Worm (Caenorhabditis elegans) whole organism, L2 larva: Measurements from ENCODE around the gene puf-6.

Source experiments
- C34F6.9 ChIP-seq: fragments of 150-350 bp; optimal IDR thresholded peaks from 2 replicates; lab custom pipeline; 2014; ENCODE audit warnings: missing biosample characterization, missing genetic modification characterization
- F13H6.1 ChIP-seq: sonication (generic microtip); optimal IDR thresholded peaks from 2 replicates; lab custom pipeline; 2016; ENCODE audit warnings: missing genetic modification characterization, missing compliant biosample characterization
- Y55F3AM.14 ChIP-seq: fragments of 200-800 bp; sonication (Bioruptor generic); optimal IDR thresholded peaks from 2 replicates; lab custom pipeline; 2018; ENCODE audit warnings: mild to moderate bottlenecking, missing genetic modification characterization, missing compliant biosample characterization
- alr-1 ChIP-seq: fragments of 150-350 bp; optimal IDR thresholded peaks from 2 replicates; lab custom pipeline; 2014; ENCODE audit warnings: missing biosample characterization, missing genetic modification characterization
- ama-1 ChIP-seq: fragments of 150-350 bp; optimal IDR thresholded peaks from 2 replicates; lab custom pipeline; 2018; ENCODE audit warnings: inconsistent platforms
- ceh-16 ChIP-seq: fragments of 150-350 bp; optimal IDR thresholded peaks from 2 replicates; lab custom pipeline; 2014; ENCODE audit warnings: missing biosample characterization, missing genetic modification characterization
- ceh-82 ChIP-seq: fragments of 150-350 bp; optimal IDR thresholded peaks from 2 replicates; lab custom pipeline; 2014; ENCODE audit warnings: missing biosample characterization, missing genetic modification characterization
- crh-2 ChIP-seq: sonication (generic microtip); optimal IDR thresholded peaks from 2 replicates; lab custom pipeline; 2017; ENCODE audit warnings: missing biosample characterization, missing genetic modification characterization
- elt-1 ChIP-seq: fragments of 150-350 bp; optimal IDR thresholded peaks from 2 replicates; lab custom pipeline; 2014; ENCODE audit warnings: missing biosample characterization, missing genetic modification characterization
- elt-3 ChIP-seq: sonication (generic microtip); optimal IDR thresholded peaks from 2 replicates; lab custom pipeline; 2017; ENCODE audit warnings: missing biosample characterization, missing genetic modification characterization
- lin-13 ChIP-seq: fragments of 150-350 bp; optimal IDR thresholded peaks from 2 replicates; lab custom pipeline; 2014; ENCODE audit warnings: missing biosample characterization, missing genetic modification reagents, missing genetic modification characterization
- lsy-2 ChIP-seq, 2 experiments: fragments of 150-350 bp in 1 of 2; sonication (generic microtip) in 1 of 2; optimal IDR thresholded peaks; 2 replicates each; lab custom pipeline; 2014 to 2017; ENCODE audit warnings: missing biosample characterization in 2 of 2, missing genetic modification characterization in 2 of 2
- mab-5 ChIP-seq: fragments of 150-350 bp; optimal IDR thresholded peaks from 2 replicates; lab custom pipeline; 2014; ENCODE audit warnings: missing biosample characterization, missing genetic modification characterization
- mbf-1 ChIP-seq: sonication (generic microtip); optimal IDR thresholded peaks from 2 replicates; lab custom pipeline; 2017; ENCODE audit warnings: missing biosample characterization, missing genetic modification characterization
- mdl-1 ChIP-seq, 2 experiments: fragments of 150-350 bp in 1 of 2; sonication (generic microtip) in 1 of 2; optimal IDR thresholded peaks; 2 replicates each; lab custom pipeline; 2017; ENCODE audit warnings: missing biosample characterization in 2 of 2, missing genetic modification characterization in 2 of 2
- nhr-11 ChIP-seq: fragments of 150-350 bp; optimal IDR thresholded peaks from 2 replicates; lab custom pipeline; 2014; ENCODE audit warnings: missing biosample characterization, missing genetic modification characterization
- nhr-12 ChIP-seq: fragments of 150-350 bp; optimal IDR thresholded peaks from 2 replicates; lab custom pipeline; 2014; ENCODE audit warnings: missing biosample characterization, missing genetic modification characterization
- nhr-129 ChIP-seq: fragments of 150-350 bp; optimal IDR thresholded peaks from 2 replicates; lab custom pipeline; 2014; ENCODE audit warnings: missing biosample characterization, missing genetic modification characterization
- nhr-21 ChIP-seq: fragments of 150-350 bp; optimal IDR thresholded peaks from 2 replicates; lab custom pipeline; 2014; ENCODE audit warnings: missing biosample characterization, missing genetic modification characterization
- nhr-23 ChIP-seq: fragments of 150-350 bp; optimal IDR thresholded peaks from 2 replicates; lab custom pipeline; 2014; ENCODE audit warnings: missing biosample characterization, missing genetic modification reagents, missing genetic modification characterization
- nhr-237 ChIP-seq: fragments of 150-350 bp; optimal IDR thresholded peaks from 2 replicates; lab custom pipeline; 2014; ENCODE audit warnings: missing biosample characterization, missing genetic modification characterization
- nhr-25 ChIP-seq: fragments of 150-350 bp; sonication (generic microtip); optimal IDR thresholded peaks from 3 replicates; lab custom pipeline; 2014; ENCODE audit warnings: missing biosample characterization, missing genetic modification characterization
- nhr-6 ChIP-seq: fragments of 150-350 bp; optimal IDR thresholded peaks from 2 replicates; lab custom pipeline; 2014; ENCODE audit warnings: missing biosample characterization, missing genetic modification characterization
- sem-4 ChIP-seq: fragments of 150-350 bp; optimal IDR thresholded peaks from 2 replicates; lab custom pipeline; 2014; ENCODE audit warnings: missing biosample characterization, missing genetic modification reagents, missing genetic modification characterization
- skn-1 ChIP-seq: sonication (generic microtip); optimal IDR thresholded peaks from 2 replicates; lab custom pipeline; 2017; ENCODE audit warnings: missing biosample characterization, missing genetic modification characterization
- sma-3 ChIP-seq: sonication (generic microtip); optimal IDR thresholded peaks from 2 replicates; lab custom pipeline; 2016; ENCODE audit warnings: missing genetic modification reagents, missing genetic modification characterization, missing compliant biosample characterization
- snpc-4 ChIP-seq: fragments of 150-350 bp; optimal IDR thresholded peaks from 2 replicates; lab custom pipeline; 2014; ENCODE audit warnings: missing biosample characterization, missing genetic modification characterization
- unc-39 ChIP-seq: fragments of 150-350 bp; optimal IDR thresholded peaks from 2 replicates; lab custom pipeline; 2014; ENCODE audit warnings: missing biosample characterization, missing genetic modification characterization
- unc-62 ChIP-seq: fragments of 150-350 bp; optimal IDR thresholded peaks from 2 replicates; lab custom pipeline; 2014; ENCODE audit warnings: missing biosample characterization, missing genetic modification reagents, missing genetic modification characterization
- zag-1 ChIP-seq: fragments of 150-350 bp; optimal IDR thresholded peaks from 2 replicates; lab custom pipeline; 2014; ENCODE audit warnings: missing biosample characterization, missing genetic modification characterization
- ztf-11 ChIP-seq: sonication (generic microtip); optimal IDR thresholded peaks from 2 replicates; lab custom pipeline; 2017; ENCODE audit warnings: missing biosample characterization, missing genetic modification characterization

puf-6 gene

DNA sequence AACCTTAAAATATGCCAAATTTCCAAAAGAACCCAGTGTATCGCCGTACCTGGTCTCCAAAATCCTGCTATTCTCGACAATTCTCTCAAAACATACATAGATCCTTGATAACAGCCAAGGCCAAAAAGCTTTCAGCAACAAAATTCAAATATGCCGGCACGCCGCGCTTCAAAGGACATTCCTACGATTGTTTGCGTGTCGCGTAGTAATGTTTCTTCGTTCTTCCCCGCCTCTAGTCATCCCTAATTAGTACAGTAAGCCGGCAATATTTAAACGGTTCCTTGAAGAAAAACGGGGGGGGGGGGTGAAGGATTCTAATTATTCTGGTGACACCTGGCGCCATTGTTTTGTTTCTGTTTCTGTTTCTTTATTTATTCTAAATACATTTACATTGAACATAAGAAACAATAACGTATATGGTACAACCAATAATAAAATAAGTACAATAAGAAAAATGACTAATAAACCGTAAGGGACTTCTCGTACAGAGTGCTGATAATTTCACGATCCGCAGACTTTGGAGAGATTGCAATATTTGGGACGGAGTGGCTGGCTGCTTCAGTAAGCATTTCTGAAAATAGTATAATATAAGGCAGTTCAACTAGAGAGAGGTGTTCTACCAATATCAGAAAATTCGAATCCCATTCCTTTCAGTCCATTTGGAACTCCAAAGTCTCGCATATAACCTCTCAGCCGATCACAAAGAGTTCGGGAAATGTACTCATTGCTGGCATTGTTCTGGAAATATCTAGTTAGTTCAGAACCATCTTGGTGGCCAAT, 49.0 kb downstream of the puf-6 start:
- TF ChIP-seq skn-1 (tag; lab: Kevin White, UChicago): no peak
- TF ChIP-seq mbf-1: no peak
- TF ChIP-seq nhr-21 (tag; lab: Kevin White, UChicago): peak; percentile 3
- TF ChIP-seq sma-3 (GFP tag; lab: Kevin White, UChicago): peak; percentile 4
- peak; percentile 38 for TF ChIP-seq Y55F3AM.14

DNA sequence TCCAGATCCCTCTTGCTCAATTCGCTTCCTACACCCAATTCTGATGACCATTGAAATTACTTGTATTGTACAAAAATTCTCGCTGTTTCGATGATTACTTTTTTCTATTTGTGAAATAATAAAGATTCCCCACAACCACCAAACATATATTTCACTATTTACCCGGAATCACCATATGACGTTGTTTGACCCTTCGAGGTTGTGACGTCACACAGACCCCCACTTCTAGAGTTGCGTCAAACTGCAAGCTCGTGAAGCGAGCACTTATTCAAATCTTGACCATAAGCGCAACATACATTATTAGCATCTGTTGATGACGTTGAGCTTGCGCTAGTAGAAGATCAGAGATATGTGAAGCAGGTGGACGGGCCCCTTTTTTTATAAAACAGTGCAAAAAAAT, 50.3 kb downstream of the puf-6 start:
- no peak for TF ChIP-seq skn-1 (tag; lab: Kevin White, UChicago)
- no peak for TF ChIP-seq ceh-16
- no peak for TF ChIP-seq mab-5 (tag; lab: Kevin White, UChicago)
- TF ChIP-seq unc-62: no peak
- TF ChIP-seq Y55F3AM.14: no peak
- TF ChIP-seq nhr-11 (tag; lab: Kevin White, UChicago): no peak
- TF ChIP-seq ztf-11: no peak
- TF ChIP-seq nhr-23 (tag; lab: Kevin White, UChicago): no peak
- no peak for TF ChIP-seq nhr-12
- no peak for TF ChIP-seq elt-3 (tag; lab: Kevin White, UChicago)
- TF ChIP-seq sma-3 (GFP tag; lab: Kevin White, UChicago): no peak
- TF ChIP-seq mbf-1: no peak
- no peak for TF ChIP-seq lin-13 (GFP tag; lab: Kevin White, UChicago)
- TF ChIP-seq nhr-237 (tag; lab: Kevin White, UChicago): no peak
- TF ChIP-seq nhr-6 (tag; lab: Kevin White, UChicago): no peak
- TF ChIP-seq crh-2 (tag; lab: Kevin White, UChicago): no peak
- no peak for TF ChIP-seq elt-1
- no peak for TF ChIP-seq nhr-25 (tag; lab: Kevin White, UChicago)

DNA sequence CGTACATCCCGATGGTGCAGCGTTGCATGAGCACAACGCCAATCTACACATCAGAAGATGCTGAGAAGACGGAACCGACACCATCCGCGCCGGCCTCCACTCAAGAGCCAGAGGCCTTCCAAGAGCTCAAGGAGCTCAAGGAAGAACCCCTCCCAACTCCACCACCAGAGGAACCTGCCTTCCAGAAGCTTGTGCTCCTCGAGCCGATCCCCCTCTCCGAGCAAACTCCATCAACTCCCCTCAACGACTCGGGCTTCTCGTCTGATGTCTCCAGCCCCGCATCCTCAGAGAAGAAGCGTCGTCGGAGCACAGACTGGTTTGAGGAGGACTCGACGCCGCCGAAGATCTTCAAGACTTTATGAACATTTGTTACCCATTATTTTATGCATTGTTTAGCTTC, 51.1 kb downstream of the puf-6 start:
- TF ChIP-seq F13H6.1 (tag; lab: Kevin White, UChicago): no peak
- no peak for TF ChIP-seq sem-4
- no peak for TF ChIP-seq unc-62
- TF ChIP-seq ama-1 (lab: Kevin White, UChicago): no peak
- TF ChIP-seq mdl-1 (tag; optimal IDR thresholded peaks at IDR 0.05; lab: Kevin White, UChicago): no peak
- TF ChIP-seq crh-2 (tag; lab: Kevin White, UChicago): no peak
- no peak for TF ChIP-seq nhr-129 (tag; lab: Kevin White, UChicago)
- no peak for TF ChIP-seq nhr-12
- TF ChIP-seq elt-3 (tag; lab: Kevin White, UChicago): no peak
- TF ChIP-seq nhr-25 (tag; lab: Kevin White, UChicago): no peak
- TF ChIP-seq nhr-23 (tag; lab: Kevin White, UChicago): no peak
- no peak for TF ChIP-seq sma-3 (GFP tag; lab: Kevin White, UChicago)
- no peak for TF ChIP-seq nhr-237 (tag; lab: Kevin White, UChicago)
- no peak for TF ChIP-seq skn-1 (tag; lab: Kevin White, UChicago)
- no peak for TF ChIP-seq nhr-11 (tag; lab: Kevin White, UChicago)
- TF ChIP-seq zag-1 (tag; lab: Kevin White, UChicago): no peak
- no peak for TF ChIP-seq ceh-82
- TF ChIP-seq nhr-6 (tag; lab: Kevin White, UChicago): no peak
- no peak for TF ChIP-seq lsy-2 (tag; optimal IDR thresholded peaks at IDR 0.05; lab: Kevin White, UChicago)
- TF ChIP-seq Y55F3AM.14: no peak

DNA sequence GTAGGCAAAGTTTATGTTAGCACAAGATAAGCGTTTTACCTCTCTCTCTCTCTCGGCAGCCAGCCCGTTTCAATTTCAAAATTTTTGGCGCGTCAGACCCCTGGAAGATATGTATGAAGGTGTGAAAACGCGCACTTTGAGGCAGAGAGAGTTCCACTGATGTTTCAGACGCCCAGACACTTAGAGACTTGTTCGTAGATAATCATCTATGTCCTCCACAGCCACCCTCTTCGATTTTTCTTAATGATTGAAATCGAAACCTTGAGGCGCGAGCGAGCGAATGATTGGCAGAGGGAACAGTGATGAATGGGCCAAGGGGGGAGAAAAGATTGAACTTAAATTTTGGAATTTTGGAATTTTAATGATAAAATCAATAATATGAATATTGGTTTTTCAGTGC, 51.7 kb downstream of the puf-6 start:
- TF ChIP-seq snpc-4 (tag; lab: Kevin White, UChicago) (no peak), nhr-25 (tag; lab: Kevin White, UChicago) (peak; percentile 41), ceh-16 (peak; percentile 92)

DNA sequence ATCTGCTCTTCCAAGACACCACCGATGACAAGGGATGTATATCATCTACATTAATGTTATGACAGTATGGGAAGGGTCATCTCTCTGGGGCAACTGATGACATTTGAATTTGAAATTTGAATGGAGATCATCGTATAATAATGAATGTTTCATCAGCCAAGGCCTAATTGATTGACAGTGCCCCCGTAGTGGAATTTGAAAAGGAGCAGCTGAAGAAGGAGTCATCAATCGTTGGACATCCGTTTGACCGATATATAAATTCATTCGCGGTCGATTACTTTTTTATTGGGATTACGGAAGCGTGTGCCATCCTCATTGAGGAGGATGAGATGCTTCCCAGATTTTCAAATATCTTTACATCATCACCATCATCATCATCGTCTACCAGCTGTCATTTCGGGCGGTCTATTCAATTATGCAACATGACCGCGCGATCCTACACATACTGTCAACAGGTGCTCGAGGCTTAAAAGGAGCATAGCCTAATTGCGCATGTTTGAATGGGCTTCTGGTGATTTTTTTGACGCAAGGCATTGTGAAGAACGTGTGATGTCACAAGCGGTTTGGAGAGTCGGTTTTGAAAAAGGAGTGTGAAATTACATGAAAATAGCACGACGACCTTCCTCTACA, 52.2 kb downstream of the puf-6 start:
- no peak for TF ChIP-seq C34F6.9 (tag; lab: Kevin White, UChicago)
- no peak for TF ChIP-seq sma-3 (GFP tag; lab: Kevin White, UChicago)
- TF ChIP-seq nhr-129 (tag; lab: Kevin White, UChicago): no peak
- no peak for TF ChIP-seq alr-1 (tag; lab: Kevin White, UChicago)
- no peak for TF ChIP-seq ceh-16
- no peak for TF ChIP-seq nhr-23 (tag; lab: Kevin White, UChicago)
- TF ChIP-seq unc-39 (tag; lab: Kevin White, UChicago): no peak
- no peak for TF ChIP-seq nhr-11 (tag; lab: Kevin White, UChicago)
